Fruit fly (Drosophila melanogaster) whole organism, embryonic: ENCODE results near the gene Taf10.

Experiments used
- Blimp-1 ChIP-seq: fragments of 200-800 bp; sonication (Bioruptor generic); optimal IDR thresholded peaks from 3 replicates; lab custom pipeline; 2018; ENCODE audit warnings: missing biosample characterization, missing genetic modification characterization, mild to moderate bottlenecking, moderate library complexity, missing genetic modification reagents
- BtbVII ChIP-seq: fragments of 200-800 bp; sonication (Bioruptor generic); optimal IDR thresholded peaks from 3 replicates; lab custom pipeline; 2017; ENCODE audit warnings: missing biosample characterization, mild to moderate bottlenecking, missing genetic modification characterization
- Bteb2 ChIP-seq: fragments of 200-800 bp; sonication (Bioruptor generic); optimal IDR thresholded peaks from 2 replicates; lab custom pipeline; 2016; ENCODE audit warnings: missing biosample characterization, missing genetic modification characterization
- C15 ChIP-seq: fragments of 200-800 bp; sonication (Bioruptor generic); IDR thresholded peaks from 3 replicates; pipeline ENCODE4 v1.3.6; 2022; ENCODE audit warnings: missing biosample characterization, missing genetic modification characterization
- CG10274 ChIP-seq: fragments of 200-800 bp; sonication (Bioruptor generic); optimal IDR thresholded peaks from 3 replicates; lab custom pipeline; 2017; ENCODE audit warnings: missing biosample characterization, mild to moderate bottlenecking, missing genetic modification characterization
- CG10959 ChIP-seq: fragments of 200-800 bp; sonication (Bioruptor generic); IDR thresholded peaks from 2 replicates; pipeline ENCODE4 v1.3.6; 2022; ENCODE audit warnings: missing biosample characterization, missing genetic modification characterization
- CG11398 ChIP-seq: fragments of 200-800 bp; sonication (Bioruptor generic); optimal IDR thresholded peaks from 2 replicates; lab custom pipeline; 2016; ENCODE audit warnings: missing biosample characterization, missing genetic modification characterization
- CG11456 ChIP-seq: fragments of 200-800 bp; sonication (Bioruptor generic); IDR thresholded peaks from 3 replicates; pipeline ENCODE4 v1.3.6; 2022; ENCODE audit warnings: missing biosample characterization, missing genetic modification characterization
- CG11696 ChIP-seq: fragments of 200-800 bp; sonication (Bioruptor generic); IDR thresholded peaks from 2 replicates; pipeline ENCODE4 v1.3.6; 2022; ENCODE audit warnings: missing biosample characterization, missing genetic modification characterization
- CG12942 ChIP-seq: fragments of 200-800 bp; sonication (Bioruptor generic); optimal IDR thresholded peaks from 3 replicates; lab custom pipeline; 2016; ENCODE audit warnings: missing biosample characterization, missing genetic modification characterization
- CG13624 ChIP-seq: fragments of 200-800 bp; sonication (Bioruptor generic); optimal IDR thresholded peaks from 2 replicates; lab custom pipeline; 2016; ENCODE audit warnings: missing biosample characterization, missing genetic modification characterization
- CG13775 ChIP-seq: fragments of 200-800 bp; sonication (Bioruptor generic); optimal IDR thresholded peaks from 3 replicates; lab custom pipeline; 2017; ENCODE audit warnings: missing biosample characterization, mild to moderate bottlenecking, missing genetic modification characterization
- CG15011 ChIP-seq: fragments of 200-800 bp; sonication (Bioruptor generic); optimal IDR thresholded peaks from 3 replicates; lab custom pipeline; 2018; ENCODE audit warnings: missing biosample characterization, mild to moderate bottlenecking, missing genetic modification characterization
- CG15269 ChIP-seq: fragments of 200-800 bp; sonication (Bioruptor generic); optimal IDR thresholded peaks from 2 replicates; lab custom pipeline; 2018; ENCODE audit warnings: missing biosample characterization, mild to moderate bottlenecking, missing genetic modification characterization, moderate library complexity
- CG15601 ChIP-seq: fragments of 200-800 bp; sonication (Bioruptor generic); optimal IDR thresholded peaks from 3 replicates; lab custom pipeline; 2019; ENCODE audit warnings: missing biosample characterization, mild to moderate bottlenecking, missing genetic modification characterization, moderate library complexity
- CG16815 ChIP-seq: fragments of 200-800 bp; sonication (Bioruptor generic); optimal IDR thresholded peaks from 3 replicates; lab custom pipeline; 2017; ENCODE audit warnings: missing biosample characterization, mild to moderate bottlenecking, missing genetic modification characterization
- CG17385 ChIP-seq: fragments of 200-800 bp; sonication (Bioruptor generic); optimal IDR thresholded peaks from 3 replicates; lab custom pipeline; 2018; ENCODE audit warnings: missing biosample characterization, mild to moderate bottlenecking, missing genetic modification characterization
- CG17829 ChIP-seq: fragments of 200-800 bp; optimal IDR thresholded peaks from 2 replicates; lab custom pipeline; 2019; ENCODE audit warnings: missing biosample characterization, mild to moderate bottlenecking, missing genetic modification characterization, moderate library complexity
- CG32532 ChIP-seq: fragments of 200-800 bp; sonication (Bioruptor generic); IDR thresholded peaks from 2 replicates; pipeline ENCODE4 v1.3.6; 2022; ENCODE audit warnings: missing biosample characterization, missing genetic modification characterization
- CG4820 ChIP-seq: fragments of 200-800 bp; sonication (Bioruptor generic); optimal IDR thresholded peaks from 3 replicates; lab custom pipeline; 2016; ENCODE audit warnings: missing biosample characterization, missing genetic modification characterization
- CG6689 ChIP-seq: fragments of 200-800 bp; sonication (Bioruptor generic); IDR thresholded peaks from 2 replicates; pipeline ENCODE4 v1.3.6; 2022; ENCODE audit warnings: missing biosample characterization, missing genetic modification characterization
- CG7839 ChIP-seq: fragments of 200-800 bp; sonication (Bioruptor generic); optimal IDR thresholded peaks from 3 replicates; lab custom pipeline; 2018; ENCODE audit warnings: missing biosample characterization, mild to moderate bottlenecking, missing genetic modification characterization, moderate library complexity
- CG8388 ChIP-seq: fragments of 200-800 bp; sonication (Bioruptor generic); optimal IDR thresholded peaks from 2 replicates; lab custom pipeline; 2019; ENCODE audit warnings: missing biosample characterization, mild to moderate bottlenecking, missing genetic modification characterization, moderate library complexity
- CG9215 ChIP-seq: fragments of 200-800 bp; sonication (Bioruptor generic); IDR thresholded peaks from 2 replicates; pipeline ENCODE4 v1.3.6; 2022; ENCODE audit warnings: missing biosample characterization, missing genetic modification characterization
- CkIIα-i1 ChIP-seq: fragments of 200-800 bp; sonication (Bioruptor generic); IDR thresholded peaks from 2 replicates; pipeline ENCODE4 v1.3.6; 2022; ENCODE audit warnings: missing biosample characterization, missing genetic modification characterization
- CoRest ChIP-seq: fragments of 200-800 bp; sonication (Bioruptor generic); optimal IDR thresholded peaks from 3 replicates; lab custom pipeline; 2018; ENCODE audit warnings: missing biosample characterization, mild to moderate bottlenecking, missing genetic modification characterization, moderate library complexity
- D19B ChIP-seq: fragments of 200-800 bp; sonication (Bioruptor generic); optimal IDR thresholded peaks from 2 replicates; lab custom pipeline; 2017; ENCODE audit warnings: missing biosample characterization, mild to moderate bottlenecking, missing genetic modification characterization
- Dip2 ChIP-seq: fragments of 200-800 bp; sonication (Bioruptor generic); IDR thresholded peaks from 2 replicates; pipeline ENCODE4 v1.3.6; 2022; ENCODE audit warnings: missing biosample characterization, missing genetic modification characterization
- Dip3 ChIP-seq: fragments of 200-800 bp; sonication (Bioruptor generic); optimal IDR thresholded peaks from 3 replicates; lab custom pipeline; 2016; ENCODE audit warnings: missing biosample characterization, missing genetic modification characterization
- Fer1 ChIP-seq: fragments of 200-800 bp; sonication (Bioruptor generic); optimal IDR thresholded peaks from 2 replicates; lab custom pipeline; 2017; ENCODE audit warnings: missing biosample characterization, mild to moderate bottlenecking, missing genetic modification characterization
- HLH3B ChIP-seq: fragments of 200-800 bp; sonication (Bioruptor generic); IDR thresholded peaks from 2 replicates; pipeline ENCODE4 v1.3.6; 2022; ENCODE audit warnings: missing biosample characterization, missing genetic modification characterization
- Hmx ChIP-seq: fragments of 200-800 bp; sonication (Bioruptor generic); optimal IDR thresholded peaks from 2 replicates; lab custom pipeline; 2016; ENCODE audit warnings: missing biosample characterization, missing genetic modification characterization
- NC2α ChIP-seq: fragments of 200-800 bp; sonication (Bioruptor generic); optimal IDR thresholded peaks from 2 replicates; lab custom pipeline; 2016; ENCODE audit warnings: missing biosample characterization, missing genetic modification characterization
- Scr ChIP-seq: fragments of 200-800 bp; sonication (Bioruptor generic); IDR thresholded peaks from 2 replicates; pipeline ENCODE4 v1.3.6; 2022; ENCODE audit warnings: missing biosample characterization, missing genetic modification characterization; ENCODE audit not compliant: partially characterized antibody
- Sin3A ChIP-seq: fragments of >200 bp; optimal IDR thresholded peaks from 2 replicates; lab custom pipeline; 2018
- Sox102F ChIP-seq: fragments of 200-800 bp; sonication (Bioruptor generic); optimal IDR thresholded peaks from 2 replicates; lab custom pipeline; 2018; ENCODE audit warnings: missing biosample characterization, mild to moderate bottlenecking, missing genetic modification characterization, moderate library complexity
- ase ChIP-seq: fragments of 200-800 bp; sonication (Bioruptor generic); IDR thresholded peaks from 3 replicates; pipeline ENCODE4 v1.3.6; 2022; ENCODE audit warnings: missing biosample characterization, missing genetic modification characterization
- bowl ChIP-seq: fragments of 200-800 bp; sonication (Bioruptor generic); IDR thresholded peaks from 2 replicates; pipeline ENCODE4 v1.3.6; 2022; ENCODE audit warnings: missing biosample characterization, missing genetic modification characterization
- crc ChIP-seq: fragments of 200-800 bp; sonication (Bioruptor generic); optimal IDR thresholded peaks from 2 replicates; lab custom pipeline; 2016; ENCODE audit warnings: missing biosample characterization, missing genetic modification characterization
- cwo ChIP-seq: fragments of 200-800 bp; sonication (Bioruptor generic); optimal IDR thresholded peaks from 3 replicates; lab custom pipeline; 2017; ENCODE audit warnings: missing biosample characterization, missing genetic modification characterization, mild to moderate bottlenecking, moderate library complexity, missing genetic modification reagents
- eyg ChIP-seq: fragments of 200-800 bp; sonication (Bioruptor generic); optimal IDR thresholded peaks from 3 replicates; lab custom pipeline; 2016; ENCODE audit warnings: missing biosample characterization, missing genetic modification characterization
- nau ChIP-seq: fragments of 200-800 bp; sonication (Bioruptor generic); optimal IDR thresholded peaks from 3 replicates; lab custom pipeline; 2017; ENCODE audit warnings: missing biosample characterization, mild to moderate bottlenecking, missing genetic modification characterization, missing genetic modification reagents
- odd ChIP-seq: fragments of 200-800 bp; sonication (Bioruptor generic); optimal IDR thresholded peaks from 2 replicates; lab custom pipeline; 2017; ENCODE audit warnings: missing biosample characterization, mild to moderate bottlenecking, missing genetic modification characterization
- prd ChIP-seq, 3 experiments: fragments of >200 bp in 2 of 3; fragments of 200-800 bp in 1 of 3; sonication (Bioruptor generic) in 1 of 3; optimal IDR thresholded peaks in 2 of 3; IDR thresholded peaks in 1 of 3; 2 replicates in 2 of 3; 3 replicates in 1 of 3; pipeline versions ENCODE4 v1.3.6 to Lab custom; 2017 to 2022; ENCODE audit warnings: missing biosample characterization in 1 of 3, missing genetic modification characterization in 1 of 3
- ro ChIP-seq: fragments of 200-800 bp; sonication (Bioruptor generic); IDR thresholded peaks from 2 replicates; pipeline ENCODE4 v1.3.6; 2022; ENCODE audit warnings: missing biosample characterization, missing genetic modification characterization
- stc ChIP-seq: fragments of 200-800 bp; sonication (Bioruptor generic); IDR thresholded peaks from 2 replicates; pipeline ENCODE4 v1.3.6; 2022; ENCODE audit warnings: missing biosample characterization, missing genetic modification characterization
- ttk ChIP-seq: fragments of 200-800 bp; sonication (Bioruptor generic); IDR thresholded peaks from 2 replicates; pipeline ENCODE4 v2.1.2; 2022; ENCODE audit warnings: missing biosample characterization, missing genetic modification characterization
- unpg ChIP-seq: fragments of 200-800 bp; sonication (Bioruptor generic); optimal IDR thresholded peaks from 3 replicates; lab custom pipeline; 2018; ENCODE audit warnings: missing biosample characterization, mild to moderate bottlenecking, missing genetic modification characterization, moderate library complexity
- zfh2 ChIP-seq: fragments of 200-800 bp; sonication (Bioruptor generic); optimal IDR thresholded peaks from 2 replicates; lab custom pipeline; 2016; ENCODE audit warnings: missing biosample characterization, missing genetic modification characterization

Taf10 gene

dm6 chr2L:2734215-2734614, 33.5 kb upstream of the Taf10 start (continued):
- peak; percentile 26 for TF ChIP-seq crc (GFP tag; lab: Kevin White, UChicago)
- peak; percentile 69 for TF ChIP-seq Fer1 (GFP tag; lab: Kevin White, UChicago)
- peak; percentile 56 for TF ChIP-seq CoRest
- TF ChIP-seq prd (optimal IDR thresholded peaks at IDR 0.05; lab: Kevin White, UChicago), result no peak
- TF ChIP-seq prd (GFP tag; IDR thresholded peaks at IDR 0.05; lab: Robert Waterston, UW), result peak; percentile 22; the same call in 1 of the 3 replicates
- TF ChIP-seq Dip3 (GFP tag; lab: Kevin White, UChicago), result peak; percentile 58
- TF ChIP-seq Scr (GFP tag; lab: Robert Waterston, UW), result no peak
- no peak for TF ChIP-seq ro (GFP tag; lab: Robert Waterston, UW)
- peak; percentile 38 for TF ChIP-seq D19B (GFP tag; lab: Kevin White, UChicago)
- peak; percentile 42 for TF ChIP-seq Bteb2 (GFP tag; lab: Kevin White, UChicago)
- TF ChIP-seq CG11456 (GFP tag; lab: Robert Waterston, UW), result no peak
- no peak for TF ChIP-seq CkIIα-i1 (GFP tag; lab: Robert Waterston, UW)
- TF ChIP-seq cwo (GFP tag; lab: Kevin White, UChicago), result peak; percentile 54
- TF ChIP-seq ase, result no peak
- TF ChIP-seq eyg (GFP tag; lab: Kevin White, UChicago), result no peak

dm6 chr2L:2734946-2735345, 32.7 kb upstream of the Taf10 start:
- TF ChIP-seq unpg (GFP tag; lab: Kevin White, UChicago) (no peak), Sox102F (GFP tag; lab: Kevin White, UChicago) (no peak), Blimp-1 (GFP tag; lab: Kevin White, UChicago) (no peak), ttk (GFP tag; lab: Robert Waterston, UW) (no peak), crc (GFP tag; lab: Kevin White, UChicago) (no peak), zfh2 (GFP tag; lab: Kevin White, UChicago) (peak; percentile 57), CG8388 (GFP tag; lab: Kevin White, UChicago) (no peak), CG10959 (GFP tag; lab: Robert Waterston, UW) (no peak), bowl (GFP tag; lab: Robert Waterston, UW) (no peak), CG11456 (GFP tag; lab: Robert Waterston, UW) (no peak), HLH3B (GFP tag; lab: Robert Waterston, UW) (no peak), CG16815 (no peak), D19B (GFP tag; lab: Kevin White, UChicago) (peak; percentile 17), C15 (GFP tag; lab: Robert Waterston, UW) (0 out of 3 replicates have a peak, but pooled peaks have one; percentile 23), CG17385 (GFP tag; lab: Kevin White, UChicago) (no peak), CG15601 (tag; lab: Kevin White, UChicago) (no peak), CG11398 (no peak), CG17829 (tag; lab: Kevin White, UChicago) (no peak), CG15011 (GFP tag; lab: Kevin White, UChicago) (no peak), CG9215 (GFP tag; lab: Robert Waterston, UW) (no peak), BtbVII (GFP tag; lab: Kevin White, UChicago) (no peak), NC2α (GFP tag; lab: Kevin White, UChicago) (no peak), odd (GFP tag; lab: Kevin White, UChicago) (no peak), stc (GFP tag; lab: Robert Waterston, UW) (no peak), Dip3 (GFP tag; lab: Kevin White, UChicago) (peak; percentile 36), CG4820 (GFP tag; lab: Kevin White, UChicago) (no peak), CG7839 (tag; lab: Kevin White, UChicago) (no peak), CG32532 (GFP tag; lab: Robert Waterston, UW) (peak; percentile 52; the same call in 1 of the 2 replicates), CG6689 (GFP tag; lab: Robert Waterston, UW) (0 out of 2 replicates have a peak, but pooled peaks have one; percentile 11), nau (GFP tag; lab: Kevin White, UChicago) (no peak), Sin3A (lab: Kevin White, UChicago) (no peak), CG11696 (GFP tag; lab: Robert Waterston, UW) (no peak), Hmx (GFP tag; lab: Kevin White, UChicago) (no peak), CG15269 (tag; lab: Kevin White, UChicago) (no peak), CG13624 (GFP tag; lab: Kevin White, UChicago) (peak; percentile 11), CG13775 (GFP tag; lab: Kevin White, UChicago) (no peak), CG10274 (GFP tag; lab: Kevin White, UChicago) (peak; percentile 96), CG12942 (GFP tag; lab: Kevin White, UChicago) (no peak), Dip2 (GFP tag; lab: Robert Waterston, UW) (no peak)
